Worm (Caenorhabditis elegans): ENCODE measurements around the gene F10D7.5.

DNA sequence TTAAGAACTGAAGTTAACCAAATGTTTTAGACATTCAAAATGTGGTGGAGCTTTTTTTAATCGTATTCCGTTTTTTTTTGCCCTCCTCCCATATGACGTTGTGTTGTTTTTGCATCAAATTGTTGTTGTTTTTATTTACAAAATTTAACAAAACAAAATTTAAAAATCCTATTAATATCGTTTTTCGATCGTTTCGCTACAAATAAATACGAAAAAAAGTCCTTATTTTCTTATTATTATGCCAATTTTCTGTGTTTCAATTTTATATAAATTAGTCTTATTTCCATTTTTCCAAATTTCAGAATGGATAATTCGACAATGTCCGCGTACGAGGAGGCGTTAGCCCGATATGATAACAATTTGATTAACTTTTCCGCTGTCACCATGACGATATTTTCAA, 32.0 kb downstream of the F10D7.5 start, which contains the start of gene npr-36:
- TF ChIP-seq flt-1 (GFP tag; IDR thresholded peaks at IDR 0.05) = no peak
- no peak for TF ChIP-seq ref-1 (GFP tag; conservative IDR thresholded peaks at IDR 0.05)
- TF ChIP-seq klf-2 (GFP tag; conservative IDR thresholded peaks at IDR 0.05) = no peak

All from whole organism, midembryonic.